Fruit fly (Drosophila melanogaster) whole organism, pupa: ENCODE data around the gene erm.

ENCODE experiments used
- CG10348 ChIP-seq: fragments of 200-800 bp; sonication (Bioruptor generic); IDR thresholded peaks from 2 replicates; pipeline ENCODE4 v1.3.6; 2022; ENCODE audit warnings: missing biosample characterization, missing genetic modification characterization
- CG12605 ChIP-seq: fragments of 200-800 bp; sonication (Bioruptor generic); IDR thresholded peaks from 2 replicates; pipeline ENCODE4 v1.3.6; 2022; ENCODE audit warnings: missing biosample characterization, missing genetic modification characterization
- CG13204 ChIP-seq: fragments of 200-800 bp; sonication (Bioruptor generic); optimal IDR thresholded peaks from 2 replicates; lab custom pipeline; 2018; ENCODE audit warnings: missing biosample characterization, mild to moderate bottlenecking, missing genetic modification characterization, moderate library complexity
- CG14655 ChIP-seq: fragments of 200-800 bp; sonication (Bioruptor generic); optimal IDR thresholded peaks from 3 replicates; lab custom pipeline; 2017; ENCODE audit warnings: mild to moderate bottlenecking, missing biosample characterization, missing genetic modification reagents, missing genetic modification characterization
- CG15710 ChIP-seq: fragments of 200-800 bp; sonication (Bioruptor generic); optimal IDR thresholded peaks from 2 replicates; lab custom pipeline; 2018; ENCODE audit warnings: missing biosample characterization, mild to moderate bottlenecking, missing genetic modification characterization, moderate library complexity
- CG17806 ChIP-seq: fragments of 200-800 bp; sonication (Bioruptor generic); optimal IDR thresholded peaks from 2 replicates; lab custom pipeline; 2018; ENCODE audit warnings: missing biosample characterization, mild to moderate bottlenecking, missing genetic modification characterization, moderate library complexity
- CG32121 ChIP-seq: fragments of 200-800 bp; sonication (Bioruptor generic); IDR thresholded peaks from 2 replicates; pipeline ENCODE4 v1.3.6; 2022; ENCODE audit warnings: missing biosample characterization, missing genetic modification characterization
- CG34367 ChIP-seq: fragments of 200-800 bp; sonication (Bioruptor generic); optimal IDR thresholded peaks from 2 replicates; lab custom pipeline; 2018; ENCODE audit warnings: missing biosample characterization, mild to moderate bottlenecking, missing genetic modification characterization
- CG4496 ChIP-seq: fragments of 200-800 bp; sonication (Bioruptor generic); IDR thresholded peaks from 3 replicates; pipeline ENCODE4 v1.3.6; 2022; ENCODE audit warnings: missing biosample characterization, missing genetic modification characterization
- CG8159 ChIP-seq: fragments of 200-800 bp; sonication (Bioruptor generic); optimal IDR thresholded peaks from 3 replicates; lab custom pipeline; 2018; ENCODE audit warnings: missing biosample characterization, mild to moderate bottlenecking, missing genetic modification characterization, moderate library complexity
- CG8301 ChIP-seq: fragments of 200-800 bp; sonication (Bioruptor generic); optimal IDR thresholded peaks from 2 replicates; lab custom pipeline; 2018; ENCODE audit warnings: missing biosample characterization, mild to moderate bottlenecking, missing genetic modification characterization
- CG9948 ChIP-seq: fragments of 200-800 bp; sonication (Bioruptor generic); optimal IDR thresholded peaks from 2 replicates; lab custom pipeline; 2018; ENCODE audit warnings: missing biosample characterization, mild to moderate bottlenecking, missing genetic modification characterization, moderate library complexity
- D1 ChIP-seq: fragments of 200-800 bp; sonication (Bioruptor generic); optimal IDR thresholded peaks from 2 replicates; lab custom pipeline; 2018; ENCODE audit warnings: missing biosample characterization, mild to moderate bottlenecking, missing genetic modification characterization, moderate library complexity
- EcR ChIP-seq: fragments of 200-800 bp; sonication (Bioruptor generic); optimal IDR thresholded peaks from 3 replicates; lab custom pipeline; 2019; ENCODE audit warnings: missing biosample characterization, missing genetic modification characterization, mild to moderate bottlenecking, moderate library complexity, missing genetic modification reagents
- Ets98B ChIP-seq: fragments of 200-800 bp; sonication (Bioruptor generic); IDR thresholded peaks from 2 replicates; pipeline ENCODE4 v1.3.6; 2022; ENCODE audit warnings: missing biosample characterization, missing genetic modification characterization
- Pif1A ChIP-seq: fragments of 200-800 bp; sonication (Bioruptor generic); optimal IDR thresholded peaks from 3 replicates; lab custom pipeline; 2016; ENCODE audit warnings: missing biosample characterization, missing genetic modification characterization
- Pif1B ChIP-seq: fragments of 200-800 bp; sonication (Bioruptor generic); optimal IDR thresholded peaks from 3 replicates; lab custom pipeline; 2016; ENCODE audit warnings: missing biosample characterization, missing genetic modification characterization
- Snoo ChIP-seq: fragments of 200-800 bp; sonication (Bioruptor generic); optimal IDR thresholded peaks from 3 replicates; lab custom pipeline; 2017; ENCODE audit warnings: missing biosample characterization, mild to moderate bottlenecking, missing genetic modification characterization, inconsistent platforms
- fd96Ca ChIP-seq: fragments of 200-800 bp; sonication (Bioruptor generic); IDR thresholded peaks from 3 replicates; pipeline ENCODE4 v1.3.6; 2022; ENCODE audit warnings: missing biosample characterization, missing genetic modification characterization
- gl ChIP-seq: fragments of 200-800 bp; sonication (Bioruptor generic); optimal IDR thresholded peaks from 2 replicates; lab custom pipeline; 2018; ENCODE audit warnings: missing biosample characterization, mild to moderate bottlenecking, missing genetic modification characterization
- rn ChIP-seq: fragments of 200-800 bp; sonication (Bioruptor generic); IDR thresholded peaks from 2 replicates; pipeline ENCODE4 v1.3.6; 2022; ENCODE audit warnings: missing biosample characterization, missing genetic modification characterization

erm gene

DNA sequence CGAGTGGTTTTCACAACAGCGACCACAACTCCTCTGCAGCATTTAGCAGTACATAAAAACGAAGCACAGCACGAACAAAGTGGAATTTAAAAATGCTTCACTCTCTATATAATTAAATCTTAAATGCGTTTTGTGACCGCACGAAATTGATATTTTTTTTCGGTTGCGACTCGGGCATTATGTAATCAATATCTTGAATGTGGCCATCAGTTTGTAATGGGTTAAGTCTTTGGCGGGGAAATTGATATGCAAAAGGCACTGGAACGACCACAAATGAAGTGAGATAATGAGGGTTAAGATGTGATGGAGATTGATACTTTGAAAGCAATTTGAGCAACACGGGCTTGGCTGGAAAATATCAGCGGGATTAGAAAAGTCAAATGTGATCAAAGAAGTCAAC lies 46.3 kb downstream of the erm start:
- no peak for TF ChIP-seq rn (GFP tag; lab: Robert Waterston, UW)

DNA sequence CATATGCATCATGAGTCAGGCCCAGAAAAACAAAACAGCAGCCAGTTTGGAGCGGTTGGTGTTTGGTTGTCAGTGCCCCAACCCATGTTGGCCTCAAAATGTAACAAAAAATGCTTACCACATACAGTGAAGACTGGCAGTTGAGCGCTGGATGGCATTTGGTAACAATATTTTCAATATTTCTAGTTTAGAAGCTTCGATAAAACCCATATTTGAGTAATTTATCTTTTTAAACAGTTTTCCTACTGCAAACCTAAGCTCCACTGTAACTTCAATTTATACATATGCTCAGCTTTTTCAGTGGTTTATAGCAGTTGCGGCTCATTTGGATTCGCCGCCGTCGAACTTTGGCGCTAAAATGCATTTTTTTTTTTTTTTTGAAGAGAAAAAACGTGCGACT lies 53.7 kb downstream of the erm start:
- TF ChIP-seq CG17806: no peak
- peak; percentile 92 for TF ChIP-seq Ets98B (GFP tag; lab: Robert Waterston, UW)
- TF ChIP-seq CG14655: peak; percentile 5
- TF ChIP-seq fd96Ca (GFP tag; lab: Robert Waterston, UW): peak; percentile 84
- no peak for TF ChIP-seq CG15710 (tag; lab: Kevin White, UChicago)
- peak; percentile 80 for TF ChIP-seq rn (GFP tag; lab: Robert Waterston, UW)
- TF ChIP-seq CG32121 (GFP tag; lab: Robert Waterston, UW): peak; percentile 94
- peak; percentile 72 for TF ChIP-seq CG12605 (GFP tag; lab: Robert Waterston, UW)
- no peak for TF ChIP-seq D1 (tag; lab: Kevin White, UChicago)
- peak; percentile 68; the same call in 1 of the 2 replicates for TF ChIP-seq CG10348 (GFP tag; lab: Robert Waterston, UW)
- TF ChIP-seq Pif1B: peak; percentile 1
- peak; percentile 20 for TF ChIP-seq CG8301 (tag; lab: Kevin White, UChicago)
- TF ChIP-seq EcR: no peak
- TF ChIP-seq gl (tag; lab: Kevin White, UChicago): no peak
- TF ChIP-seq Snoo (tag; lab: Kevin White, UChicago): no peak
- peak; percentile 91 for TF ChIP-seq CG4496

DNA sequence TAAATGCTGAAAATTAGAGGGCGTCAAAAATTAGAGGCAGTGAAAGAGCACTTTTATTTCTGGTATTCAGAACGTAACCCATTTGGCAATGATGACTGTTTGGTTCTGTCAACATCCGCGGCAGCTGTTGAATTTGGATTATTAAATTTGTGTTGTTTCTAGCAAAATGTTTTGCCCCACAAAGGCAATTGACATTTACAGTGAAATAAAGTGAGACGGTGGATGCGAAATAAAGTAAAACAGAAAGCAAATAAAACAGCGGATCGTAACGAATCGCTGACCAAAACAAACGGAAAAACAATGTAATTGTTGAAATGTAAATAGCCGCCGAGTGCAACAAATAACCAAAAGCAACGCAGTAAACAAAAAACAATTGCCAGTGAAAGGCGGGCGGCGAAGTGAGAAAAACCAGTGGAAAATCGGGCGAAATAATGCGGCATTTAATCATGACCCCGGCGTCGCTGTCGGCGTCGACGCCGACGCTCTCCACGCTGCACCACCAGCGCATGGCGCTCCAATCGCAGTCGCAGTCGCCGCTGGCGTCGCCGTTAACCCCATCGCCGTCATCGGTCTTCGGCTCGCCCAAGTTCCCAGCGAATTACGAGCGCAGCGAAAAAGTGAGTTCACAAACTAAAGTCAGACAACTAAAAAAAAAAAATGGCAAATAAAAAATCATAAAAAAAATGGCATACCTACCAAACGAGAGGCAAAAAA lies 57.0 kb downstream of the erm start:
- TF ChIP-seq CG15710 (tag; lab: Kevin White, UChicago) (no peak), Pif1A (GFP tag; lab: Kevin White, UChicago) (no peak), CG13204 (GFP tag; lab: Kevin White, UChicago) (no peak), CG10348 (GFP tag; lab: Robert Waterston, UW) (no peak), rn (GFP tag; lab: Robert Waterston, UW) (no peak), CG8301 (tag; lab: Kevin White, UChicago) (no peak), CG32121 (GFP tag; lab: Robert Waterston, UW) (no peak), gl (tag; lab: Kevin White, UChicago) (no peak), CG4496 (no peak), fd96Ca (GFP tag; lab: Robert Waterston, UW) (no peak), Snoo (tag; lab: Kevin White, UChicago) (no peak), CG17806 (no peak), CG9948 (tag; lab: Kevin White, UChicago) (no peak), Pif1B (no peak), D1 (tag; lab: Kevin White, UChicago) (no peak), CG12605 (GFP tag; lab: Robert Waterston, UW) (no peak), EcR (no peak), CG8159 (tag; lab: Kevin White, UChicago) (no peak)

dm6 chr2L:1912489-1912888 lies 57.7 kb downstream of the erm start:
- TF ChIP-seq D1 (tag; lab: Kevin White, UChicago) (no peak), rn (GFP tag; lab: Robert Waterston, UW) (no peak), CG8159 (tag; lab: Kevin White, UChicago) (no peak), Ets98B (GFP tag; lab: Robert Waterston, UW) (no peak), CG32121 (GFP tag; lab: Robert Waterston, UW) (no peak), CG10348 (GFP tag; lab: Robert Waterston, UW) (no peak), CG17806 (no peak)

DNA sequence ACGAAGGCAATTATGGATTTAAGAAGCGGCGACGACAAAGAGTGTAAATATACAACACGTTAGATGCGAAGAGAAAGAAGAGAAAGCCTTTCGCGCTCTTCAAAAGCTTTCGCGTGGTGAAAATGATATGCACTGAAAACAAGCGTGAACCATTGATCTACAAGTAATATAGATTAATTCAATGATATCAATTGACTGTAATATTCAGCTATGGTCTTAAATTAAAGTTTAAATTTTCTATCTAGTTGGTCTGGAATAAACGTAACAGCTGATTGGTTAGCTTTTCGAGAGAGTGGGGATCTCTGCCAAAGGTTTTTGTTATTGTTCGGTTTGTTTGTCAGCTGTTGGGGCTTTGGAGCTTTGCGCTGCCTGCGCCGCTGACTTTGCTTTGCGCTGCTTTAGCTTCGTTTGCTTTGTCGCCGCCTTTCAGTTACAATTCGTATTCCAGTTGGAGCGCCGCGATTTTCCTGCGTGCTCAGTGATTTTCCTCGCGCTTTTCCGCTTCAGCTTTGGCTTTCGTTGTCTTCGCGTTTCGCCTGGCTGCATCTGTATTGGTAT lies 58.8 kb downstream of the erm start:
- TF ChIP-seq CG34367 (tag; lab: Kevin White, UChicago) (no peak), Ets98B (GFP tag; lab: Robert Waterston, UW) (peak; percentile 68), CG10348 (GFP tag; lab: Robert Waterston, UW) (no peak), CG12605 (GFP tag; lab: Robert Waterston, UW) (0 out of 2 replicates have a peak, but pooled peaks have one; percentile 3), CG32121 (GFP tag; lab: Robert Waterston, UW) (peak; percentile 66), rn (GFP tag; lab: Robert Waterston, UW) (no peak), CG8159 (tag; lab: Kevin White, UChicago) (no peak), EcR (no peak), D1 (tag; lab: Kevin White, UChicago) (no peak), CG17806 (peak; percentile 12), CG8301 (tag; lab: Kevin White, UChicago) (peak; percentile 70), CG15710 (tag; lab: Kevin White, UChicago) (no peak), Pif1B (peak; percentile 50), CG4496 (peak; percentile 56; the same call in 2 of the 3 replicates), fd96Ca (GFP tag; lab: Robert Waterston, UW) (peak; percentile 43; the same call in 1 of the 3 replicates), CG14655 (peak; percentile 54), CG9948 (tag; lab: Kevin White, UChicago) (no peak), Snoo (tag; lab: Kevin White, UChicago) (peak; percentile 14), Pif1A (GFP tag; lab: Kevin White, UChicago) (peak; percentile 63), CG13204 (GFP tag; lab: Kevin White, UChicago) (no peak), gl (tag; lab: Kevin White, UChicago) (no peak)

- TF ChIP-seq rn (GFP tag; lab: Robert Waterston, UW) (no peak), Snoo (tag; lab: Kevin White, UChicago) (no peak), D1 (tag; lab: Kevin White, UChicago) (no peak), CG12605 (GFP tag; lab: Robert Waterston, UW) (peak; percentile 29; the same call in 1 of the 2 replicates), EcR (peak; percentile 4)
Observed at dm6 chr2L:1909681-1910080, 60.5 kb downstream of the erm start.
